Fruit fly (Drosophila melanogaster) whole organism, embryonic: ENCODE results near the gene CG31473.

Experiments used
- Asciz ChIP-seq: fragments of 200-800 bp; sonication (Bioruptor generic); optimal IDR thresholded peaks from 2 replicates; lab custom pipeline; 2017; ENCODE audit warnings: missing biosample characterization, mild to moderate bottlenecking, missing genetic modification characterization, missing genetic modification reagents
- CG11696 ChIP-seq: fragments of 200-800 bp; sonication (Bioruptor generic); IDR thresholded peaks from 2 replicates; pipeline ENCODE4 v1.3.6; 2022; ENCODE audit warnings: missing biosample characterization, missing genetic modification characterization
- CG13424 ChIP-seq: fragments of 200-800 bp; sonication (Bioruptor generic); optimal IDR thresholded peaks from 2 replicates; lab custom pipeline; 2019; ENCODE audit warnings: missing biosample characterization, mild to moderate bottlenecking, missing genetic modification characterization, moderate library complexity
- CG14441 ChIP-seq: fragments of 200-800 bp; sonication (Bioruptor generic); IDR thresholded peaks from 2 replicates; pipeline ENCODE4 v1.3.6; 2022; ENCODE audit warnings: missing biosample characterization, missing genetic modification characterization
- CG15601 ChIP-seq: fragments of 200-800 bp; sonication (Bioruptor generic); optimal IDR thresholded peaks from 3 replicates; lab custom pipeline; 2019; ENCODE audit warnings: missing biosample characterization, mild to moderate bottlenecking, missing genetic modification characterization, moderate library complexity
- CG17328 ChIP-seq: fragments of 200-800 bp; sonication (Bioruptor generic); IDR thresholded peaks from 2 replicates; pipeline ENCODE4 v1.3.6; 2022; ENCODE audit warnings: missing biosample characterization, missing genetic modification characterization
- CG17568 ChIP-seq: fragments of 200-800 bp; sonication (Bioruptor generic); optimal IDR thresholded peaks from 2 replicates; lab custom pipeline; 2018; ENCODE audit warnings: missing biosample characterization, mild to moderate bottlenecking, missing genetic modification characterization, moderate library complexity
- CG17829 ChIP-seq: fragments of 200-800 bp; optimal IDR thresholded peaks from 2 replicates; lab custom pipeline; 2019; ENCODE audit warnings: missing biosample characterization, mild to moderate bottlenecking, missing genetic modification characterization, moderate library complexity
- CG2199 ChIP-seq: fragments of 200-800 bp; sonication (Bioruptor generic); IDR thresholded peaks from 3 replicates; pipeline ENCODE4 v1.3.6; 2022; ENCODE audit warnings: missing biosample characterization, missing genetic modification characterization
- CG2875 ChIP-seq: fragments of 200-800 bp; sonication (Bioruptor generic); optimal IDR thresholded peaks from 2 replicates; lab custom pipeline; 2017; ENCODE audit warnings: missing biosample characterization, mild to moderate bottlenecking, missing genetic modification characterization, missing genetic modification reagents
- CG32532 ChIP-seq: fragments of 200-800 bp; sonication (Bioruptor generic); IDR thresholded peaks from 2 replicates; pipeline ENCODE4 v1.3.6; 2022; ENCODE audit warnings: missing biosample characterization, missing genetic modification characterization
- CG3407 ChIP-seq: fragments of 200-800 bp; sonication (Bioruptor generic); optimal IDR thresholded peaks from 2 replicates; lab custom pipeline; 2018; ENCODE audit warnings: missing biosample characterization, mild to moderate bottlenecking, missing genetic modification characterization
- CG3726 ChIP-seq: fragments of 200-800 bp; sonication (Bioruptor generic); IDR thresholded peaks from 3 replicates; pipeline ENCODE4, ENCODE4 v1.3.6; 2022; ENCODE audit warnings: missing biosample characterization, missing genetic modification characterization
- CG6254 ChIP-seq: fragments of 200-800 bp; sonication (Bioruptor generic); optimal IDR thresholded peaks from 3 replicates; lab custom pipeline; 2017; ENCODE audit warnings: mild to moderate bottlenecking, missing biosample characterization, missing genetic modification reagents, missing genetic modification characterization
- CG6854 ChIP-seq: fragments of 200-800 bp; sonication (Bioruptor generic); optimal IDR thresholded peaks from 3 replicates; lab custom pipeline; 2017; ENCODE audit warnings: missing biosample characterization, mild to moderate bottlenecking, missing genetic modification characterization
- CG7271 ChIP-seq: fragments of 200-800 bp; sonication (Bioruptor generic); optimal IDR thresholded peaks from 2 replicates; lab custom pipeline; 2018; ENCODE audit warnings: missing biosample characterization, mild to moderate bottlenecking, missing genetic modification characterization, moderate library complexity
- CG8290 ChIP-seq, 3 experiments: fragments of 200-800 bp; sonication (Bioruptor generic); optimal IDR thresholded peaks; 2 replicates each; lab custom pipeline; 2016 to 2019; ENCODE audit warnings: missing biosample characterization in 3 of 3, missing genetic modification characterization in 3 of 3, mild to moderate bottlenecking in 2 of 3, moderate library complexity in 1 of 3
- CG8359 ChIP-seq: fragments of 200-800 bp; sonication (Bioruptor generic); optimal IDR thresholded peaks from 2 replicates; lab custom pipeline; 2017; ENCODE audit warnings: missing biosample characterization, mild to moderate bottlenecking, missing genetic modification characterization, borderline replicate concordance
- CG9437 ChIP-seq: fragments of 200-800 bp; sonication (Bioruptor generic); optimal IDR thresholded peaks from 2 replicates; lab custom pipeline; 2018; ENCODE audit warnings: missing biosample characterization, mild to moderate bottlenecking, missing genetic modification characterization
- Drgx ChIP-seq: fragments of 200-800 bp; sonication (Bioruptor generic); IDR thresholded peaks from 2 replicates; pipeline ENCODE4 v1.3.6; 2022; ENCODE audit warnings: missing biosample characterization, missing genetic modification characterization
- Lhr ChIP-seq: fragments of 200-800 bp; sonication (Bioruptor generic); optimal IDR thresholded peaks from 3 replicates; lab custom pipeline; 2017; ENCODE audit warnings: mild to moderate bottlenecking, missing biosample characterization, missing genetic modification reagents, missing genetic modification characterization
- MTF-1 ChIP-seq: fragments of 200-800 bp; sonication (Bioruptor generic); optimal IDR thresholded peaks from 2 replicates; lab custom pipeline; 2018; ENCODE audit warnings: missing biosample characterization, mild to moderate bottlenecking, missing genetic modification characterization, borderline replicate concordance
- Meics ChIP-seq: fragments of 200-800 bp; sonication (Bioruptor generic); optimal IDR thresholded peaks from 2 replicates; lab custom pipeline; 2017; ENCODE audit warnings: missing biosample characterization, mild to moderate bottlenecking, missing genetic modification characterization
- NfI ChIP-seq: fragments of 200-800 bp; sonication (Bioruptor generic); optimal IDR thresholded peaks from 3 replicates; lab custom pipeline; 2018; ENCODE audit warnings: missing biosample characterization, mild to moderate bottlenecking, missing genetic modification characterization, moderate library complexity
- Oli ChIP-seq: fragments of 200-800 bp; sonication (Bioruptor generic); optimal IDR thresholded peaks from 2 replicates; lab custom pipeline; 2018; ENCODE audit warnings: missing biosample characterization, mild to moderate bottlenecking, missing genetic modification characterization, moderate library complexity
- Rx ChIP-seq: fragments of 200-800 bp; sonication (Bioruptor generic); IDR thresholded peaks from 2 replicates; pipeline ENCODE4 v1.3.6; 2022; ENCODE audit warnings: missing biosample characterization, missing genetic modification characterization
- Sox100B ChIP-seq: fragments of 200-800 bp; sonication (Bioruptor generic); optimal IDR thresholded peaks from 3 replicates; lab custom pipeline; 2018; ENCODE audit warnings: missing biosample characterization, mild to moderate bottlenecking, missing genetic modification characterization
- Sox102F ChIP-seq: fragments of 200-800 bp; sonication (Bioruptor generic); optimal IDR thresholded peaks from 2 replicates; lab custom pipeline; 2018; ENCODE audit warnings: missing biosample characterization, mild to moderate bottlenecking, missing genetic modification characterization, moderate library complexity
- Sry-δ ChIP-seq: fragments of 200-800 bp; sonication (Bioruptor generic); optimal IDR thresholded peaks from 2 replicates; lab custom pipeline; 2016; ENCODE audit warnings: missing biosample characterization, missing genetic modification characterization
- bowl ChIP-seq: fragments of 200-800 bp; sonication (Bioruptor generic); IDR thresholded peaks from 2 replicates; pipeline ENCODE4 v1.3.6; 2022; ENCODE audit warnings: missing biosample characterization, missing genetic modification characterization
- ci ChIP-seq: fragments of 200-800 bp; sonication (Bioruptor generic); IDR thresholded peaks from 3 replicates; pipeline ENCODE4 v1.3.6; 2022; ENCODE audit warnings: missing biosample characterization, missing genetic modification characterization
- eve ChIP-seq, 2 experiments: fragments of >200 bp; optimal IDR thresholded peaks; 2 replicates each; lab custom pipeline; 2017; ENCODE audit warnings: missing biosample characterization in 2 of 2, missing genetic modification characterization in 2 of 2
- fd102C ChIP-seq: fragments of 200-800 bp; sonication (Bioruptor generic); optimal IDR thresholded peaks from 2 replicates; lab custom pipeline; 2018; ENCODE audit warnings: missing biosample characterization, mild to moderate bottlenecking, missing genetic modification characterization, moderate library complexity
- fd64A ChIP-seq: fragments of 200-800 bp; sonication (Bioruptor generic); optimal IDR thresholded peaks from 3 replicates; lab custom pipeline; 2018; ENCODE audit warnings: missing biosample characterization, mild to moderate bottlenecking, missing genetic modification characterization
- ftz-f1 ChIP-seq: fragments of 200-800 bp; sonication (Bioruptor generic); optimal IDR thresholded peaks from 2 replicates; lab custom pipeline; 2016; ENCODE audit warnings: missing biosample characterization, missing genetic modification characterization
- gce ChIP-seq: fragments of 200-800 bp; sonication (Bioruptor generic); IDR thresholded peaks from 3 replicates; pipeline ENCODE4 v1.3.6; 2022; ENCODE audit warnings: missing biosample characterization, missing genetic modification characterization
- lbe ChIP-seq: fragments of 200-800 bp; sonication (Bioruptor generic); optimal IDR thresholded peaks from 2 replicates; lab custom pipeline; 2016; ENCODE audit warnings: missing biosample characterization, mild to moderate bottlenecking, missing genetic modification characterization
- lov ChIP-seq, 2 experiments: fragments of 200-800 bp in 1 of 2; fragments of >200 bp in 1 of 2; sonication (Bioruptor generic) in 1 of 2; IDR thresholded peaks in 1 of 2; optimal IDR thresholded peaks in 1 of 2; 2 replicates in 1 of 2; 3 replicates in 1 of 2; pipeline versions ENCODE4 v1.3.6 to Lab custom; 2017 to 2022; ENCODE audit warnings: missing biosample characterization in 1 of 2, missing genetic modification characterization in 1 of 2
- scrt ChIP-seq: fragments of 200-800 bp; sonication (Bioruptor generic); optimal IDR thresholded peaks from 2 replicates; lab custom pipeline; 2018; ENCODE audit warnings: missing biosample characterization, mild to moderate bottlenecking, missing genetic modification characterization, moderate library complexity
- sens ChIP-seq: fragments of 200-800 bp; sonication (Bioruptor generic); peaks from one replicate; lab custom pipeline; 2016; ENCODE audit warnings: missing biosample characterization, missing genetic modification characterization
- tap ChIP-seq: fragments of 200-800 bp; optimal IDR thresholded peaks from 3 replicates; lab custom pipeline; 2019; ENCODE audit warnings: missing biosample characterization, mild to moderate bottlenecking, missing genetic modification characterization, moderate library complexity
- ttk ChIP-seq: fragments of 200-800 bp; sonication (Bioruptor generic); IDR thresholded peaks from 2 replicates; pipeline ENCODE4 v2.1.2; 2022; ENCODE audit warnings: missing biosample characterization, missing genetic modification characterization
- vvl ChIP-seq: fragments of 200-800 bp; sonication (Bioruptor generic); IDR thresholded peaks from 2 replicates; pipeline ENCODE4 v1.3.6; 2022; ENCODE audit warnings: missing biosample characterization, missing genetic modification characterization
- wek ChIP-seq: fragments of 200-800 bp; sonication (Bioruptor generic); optimal IDR thresholded peaks from 3 replicates; lab custom pipeline; 2018; ENCODE audit warnings: missing biosample characterization, mild to moderate bottlenecking, missing genetic modification characterization, moderate library complexity
- zf30C ChIP-seq: fragments of 200-800 bp; sonication (Bioruptor generic); optimal IDR thresholded peaks from 3 replicates; lab custom pipeline; 2018; ENCODE audit warnings: missing biosample characterization, mild to moderate bottlenecking, missing genetic modification characterization

The CG31473 gene

dm6 chr3R:7779620-7780019, 32.0 kb upstream of the CG31473 start (continued):
- no peak for TF ChIP-seq lbe (GFP tag; lab: Kevin White, UChicago)
- TF ChIP-seq CG17829 (tag; lab: Kevin White, UChicago): no peak
- TF ChIP-seq CG2199 (GFP tag; lab: Robert Waterston, UW): 0 out of 3 replicates have a peak, but pooled peaks have one; percentile 24
- peak; percentile 19 for TF ChIP-seq tap (tag; lab: Kevin White, UChicago)
- peak in 1 of 2 experiments; percentile 55 for TF ChIP-seq eve (GFP tag; optimal IDR thresholded peaks at IDR 0.05; lab: Kevin White, UChicago)
- TF ChIP-seq vvl (GFP tag; lab: Robert Waterston, UW): no peak; the same call in 1 of the 2 replicates
- no peak for TF ChIP-seq bowl (GFP tag; lab: Robert Waterston, UW)
- 0 out of 2 replicates have a peak, but pooled peaks have one; percentile 8 for TF ChIP-seq CG11696 (GFP tag; lab: Robert Waterston, UW)
- TF ChIP-seq CG9437: peak; percentile 78
- TF ChIP-seq ttk (GFP tag; lab: Robert Waterston, UW): peak; percentile 10; the same call in 1 of the 2 replicates
- TF ChIP-seq Drgx (GFP tag; lab: Robert Waterston, UW): peak; percentile 44
- no peak for TF ChIP-seq ftz-f1 (GFP tag; lab: Kevin White, UChicago)
- peak; percentile 43 for TF ChIP-seq CG6254 (GFP tag; lab: Kevin White, UChicago)
- peak; percentile 57 for TF ChIP-seq Asciz (GFP tag; lab: Kevin White, UChicago)
- TF ChIP-seq NfI (GFP tag; lab: Kevin White, UChicago): peak; percentile 64
- TF ChIP-seq CG17568 (GFP tag; lab: Kevin White, UChicago): peak; percentile 12
- peak; percentile 61 for TF ChIP-seq CG2875 (GFP tag; lab: Kevin White, UChicago)
- TF ChIP-seq CG3726 (GFP tag; lab: Robert Waterston, UW): no peak
- TF ChIP-seq MTF-1 (GFP tag; lab: Kevin White, UChicago): peak; percentile 78
- TF ChIP-seq Sox100B (GFP tag; lab: Kevin White, UChicago): peak; percentile 37
- peak; percentile 84 for TF ChIP-seq wek (GFP tag; lab: Kevin White, UChicago)
- peak; percentile 47 for TF ChIP-seq CG13424 (tag; lab: Kevin White, UChicago)
- TF ChIP-seq fd64A: peak; percentile 34
- TF ChIP-seq CG8290 (GFP tag; optimal IDR thresholded peaks at IDR 0.05; lab: Kevin White, UChicago): no peak
- TF ChIP-seq CG8290 (tag; optimal IDR thresholded peaks at IDR 0.05; lab: Kevin White, UChicago): peak in 1 of 2 experiments; percentile 18
- TF ChIP-seq lov (optimal IDR thresholded peaks at IDR 0.05; lab: Kevin White, UChicago): no peak
- peak; percentile 78; the same call in 2 of the 3 replicates for TF ChIP-seq lov (GFP tag; IDR thresholded peaks at IDR 0.05; lab: Robert Waterston, UW)
- peak; percentile 28 for TF ChIP-seq CG3407 (GFP tag; lab: Kevin White, UChicago)
- 0 out of 2 replicates have a peak, but pooled peaks have one; percentile 21 for TF ChIP-seq CG14441 (GFP tag; lab: Robert Waterston, UW)
- peak; percentile 37 for TF ChIP-seq CG15601 (tag; lab: Kevin White, UChicago)
- no peak for TF ChIP-seq scrt (GFP tag; lab: Kevin White, UChicago)
- TF ChIP-seq gce: peak; percentile 78; the same call in 2 of the 3 replicates
- peak; percentile 20 for TF ChIP-seq fd102C
- TF ChIP-seq Oli (tag; lab: Kevin White, UChicago): peak; percentile 42
- TF ChIP-seq CG7271 (tag; lab: Kevin White, UChicago): peak; percentile 81
- no peak for TF ChIP-seq Sry-δ (GFP tag; lab: Kevin White, UChicago)
- peak; percentile 29 for TF ChIP-seq CG6854 (GFP tag; lab: Kevin White, UChicago)
- TF ChIP-seq Lhr (GFP tag; lab: Kevin White, UChicago): peak; percentile 39
- peak; percentile 30 for TF ChIP-seq CG8359 (GFP tag; lab: Kevin White, UChicago)
- TF ChIP-seq sens (GFP tag; lab: Kevin White, UChicago): peak; percentile 59
- no peak for TF ChIP-seq zf30C (GFP tag; lab: Kevin White, UChicago)
- peak; percentile 58; the same call in 1 of the 2 replicates for TF ChIP-seq CG17328
- peak; percentile 24 for TF ChIP-seq Sox102F (GFP tag; lab: Kevin White, UChicago)
- TF ChIP-seq Meics (GFP tag; lab: Kevin White, UChicago): peak; percentile 20
- peak; percentile 48; the same call in 1 of the 2 replicates for TF ChIP-seq CG32532 (GFP tag; lab: Robert Waterston, UW)
- peak; percentile 12; the same call in 1 of the 2 replicates for TF ChIP-seq Rx (GFP tag; lab: Robert Waterston, UW)
- peak; percentile 84 for TF ChIP-seq ci
- TF ChIP-seq, all 482 proteins: peak for 64
